Worm (Caenorhabditis elegans) whole organism, L4/young adult: ENCODE data around the gene str-230.

Experiments used
- W03F9.2 ChIP-seq: fragments of 150-350 bp; optimal IDR thresholded peaks from 2 replicates; lab custom pipeline; 2014; ENCODE audit warnings: missing biosample characterization, missing genetic modification characterization
- him-1 ChIP-seq: sonication (generic microtip); optimal IDR thresholded peaks from 2 replicates; lab custom pipeline; 2016; ENCODE audit warnings: missing genotype, missing genetic modification reagents, missing genetic modification characterization, missing compliant biosample characterization

DNA sequence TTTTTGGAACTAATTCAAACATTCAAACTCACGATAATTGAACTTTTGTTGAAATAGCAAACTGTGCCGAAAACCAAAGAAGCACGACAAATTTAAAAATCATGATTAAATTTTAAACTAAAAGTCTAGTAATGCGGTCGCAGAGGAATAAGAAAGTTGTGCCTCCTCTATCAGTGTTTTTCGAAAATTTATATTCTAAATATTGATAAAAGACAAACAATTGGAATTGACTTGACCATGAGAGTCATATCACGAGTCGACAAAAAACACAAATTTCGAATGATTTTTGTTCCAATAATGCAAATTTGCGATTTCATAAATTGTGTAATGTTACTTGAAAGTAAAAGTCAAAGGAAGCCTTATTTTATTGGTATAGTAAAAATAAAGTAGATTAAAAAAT, 49.9 kb downstream of the str-230 start, which contains the start of gene cest-1.2:
- TF ChIP-seq W03F9.2: no peak
- TF ChIP-seq him-1 (tag; lab: Kevin White, UChicago): no peak
